Worm (Caenorhabditis elegans) whole organism, L4 larva: ENCODE data around the gene fog-2.
A peak's percentile ranks its signal among the peaks of the same experiment; 100 is the strongest.

Experiments used
- F26F4.8 ChIP-seq: fragments of 200-800 bp; sonication (Bioruptor generic); conservative IDR thresholded peaks from 2 replicates; pipeline ENCODE4 v1.3.6; 2022; ENCODE audit warnings: missing genetic modification characterization, missing compliant biosample characterization
- F44E2.7 ChIP-seq: fragments of 200-800 bp; sonication (Bioruptor generic); IDR thresholded peaks from 2 replicates; pipeline ENCODE4 v2.1.2; 2022; ENCODE audit warnings: missing genetic modification characterization, missing compliant biosample characterization
- aha-1 ChIP-seq: fragments of 150-350 bp; peaks from one replicate; lab custom pipeline; 2014; ENCODE audit warnings: missing biosample characterization, missing genetic modification characterization
- arid-1 ChIP-seq: fragments of 200-800 bp; sonication (Bioruptor generic); conservative IDR thresholded peaks from 2 replicates; pipeline ENCODE4 v1.3.6; 2022; ENCODE audit warnings: missing genetic modification reagents, missing genetic modification characterization, missing compliant biosample characterization
- ceh-20 ChIP-seq: fragments of 200-800 bp; sonication (Bioruptor generic); IDR thresholded peaks from 2 replicates; pipeline ENCODE4 v1.3.6; 2022; ENCODE audit warnings: missing genetic modification reagents, missing genetic modification characterization, missing compliant biosample characterization
- ceh-82 ChIP-seq: sonication (generic microtip); optimal IDR thresholded peaks from 2 replicates; lab custom pipeline; 2017; ENCODE audit warnings: missing biosample characterization, missing genetic modification characterization
- daf-16 ChIP-seq, 3 experiments: sonication (generic microtip); optimal IDR thresholded peaks; 2 replicates each; lab custom pipeline; 2016 to 2017; ENCODE audit warnings: missing genetic modification characterization in 3 of 3, missing genetic modification reagents in 3 of 3, mild to moderate bottlenecking in 2 of 3, missing compliant biosample characterization in 2 of 3, missing biosample characterization in 1 of 3, moderate library complexity in 1 of 3
- daf-8 ChIP-seq: fragments of 200-800 bp; sonication (Bioruptor generic); IDR thresholded peaks from 2 replicates; pipeline ENCODE4 v1.3.6; 2022; ENCODE audit warnings: missing genetic modification characterization, missing compliant biosample characterization
- dmd-6 ChIP-seq: fragments of 200-800 bp; sonication (Bioruptor generic); IDR thresholded peaks from 2 replicates; pipeline ENCODE4 v1.3.6; 2022; ENCODE audit warnings: missing genetic modification reagents, missing genetic modification characterization, missing compliant biosample characterization
- dmd-9 ChIP-seq: fragments of 200-800 bp; sonication (Bioruptor generic); IDR thresholded peaks from 2 replicates; pipeline ENCODE4 v1.3.6; 2022; ENCODE audit warnings: missing genetic modification reagents, missing genetic modification characterization, missing compliant biosample characterization
- dpl-1 ChIP-seq: fragments of 150-350 bp; optimal IDR thresholded peaks from 2 replicates; lab custom pipeline; 2014; ENCODE audit warnings: missing biosample characterization, missing genetic modification reagents, missing genetic modification characterization
- duxl-1 ChIP-seq: sonication (generic microtip); optimal IDR thresholded peaks from 2 replicates; lab custom pipeline; 2016; ENCODE audit warnings: mild to moderate bottlenecking, missing genetic modification characterization, moderate library complexity, missing compliant biosample characterization; ENCODE audit not compliant: poor library complexity
- dve-1 ChIP-seq: sonication (generic microtip); optimal IDR thresholded peaks from 2 replicates; lab custom pipeline; 2017; ENCODE audit warnings: antibody characterized with exemption, mild to moderate bottlenecking, missing genetic modification characterization, missing compliant biosample characterization; ENCODE audit not compliant: insufficient read depth
- egl-27 ChIP-seq: sonication (generic microtip); optimal IDR thresholded peaks from 3 replicates; lab custom pipeline; 2017; ENCODE audit warnings: missing biosample characterization, missing genetic modification reagents, missing genetic modification characterization
- egl-43 ChIP-seq: fragments of 200-800 bp; sonication (Bioruptor generic); IDR thresholded peaks from 2 replicates; pipeline ENCODE4 v1.3.6; 2022; ENCODE audit warnings: missing genetic modification reagents, missing genetic modification characterization, missing compliant biosample characterization
- fos-1 ChIP-seq: fragments of 150-350 bp; optimal IDR thresholded peaks from 2 replicates; lab custom pipeline; 2014; ENCODE audit warnings: missing biosample characterization, missing genetic modification characterization
- hif-1 ChIP-seq, 2 experiments: sonication (generic microtip); optimal IDR thresholded peaks; 2 replicates each; lab custom pipeline; 2016 to 2017; ENCODE audit warnings: missing compliant biosample characterization in 2 of 2, missing genetic modification characterization in 2 of 2, missing genetic modification reagents in 2 of 2, missing genotype in 2 of 2, mild to moderate bottlenecking in 1 of 2
- jun-1 ChIP-seq: fragments of 150-350 bp; optimal IDR thresholded peaks from 2 replicates; lab custom pipeline; 2014; ENCODE audit warnings: missing biosample characterization, missing genetic modification reagents, missing genetic modification characterization
- lim-7 ChIP-seq: fragments of 200-800 bp; sonication (Bioruptor generic); IDR thresholded peaks from 2 replicates; pipeline ENCODE4 v1.3.6; 2022; ENCODE audit warnings: missing genetic modification characterization, missing compliant biosample characterization
- lin-1 ChIP-seq: fragments of 200-800 bp; sonication (Bioruptor generic); IDR thresholded peaks from 2 replicates; pipeline ENCODE4 v1.3.6; 2022; ENCODE audit warnings: missing genetic modification reagents, missing genetic modification characterization, missing compliant biosample characterization
- lin-13 ChIP-seq: fragments of 150-350 bp; optimal IDR thresholded peaks from 2 replicates; lab custom pipeline; 2014; ENCODE audit warnings: missing biosample characterization, missing genetic modification reagents, missing genetic modification characterization
- lin-29 ChIP-seq: fragments of 200-800 bp; sonication (Bioruptor generic); IDR thresholded peaks from 2 replicates; pipeline ENCODE4 v1.3.6; 2022; ENCODE audit warnings: missing genetic modification reagents, missing genetic modification characterization, missing compliant biosample characterization
- lin-38 ChIP-seq: fragments of 200-800 bp; sonication (Bioruptor generic); IDR thresholded peaks from 2 replicates; pipeline ENCODE4 v1.3.6; 2022; ENCODE audit warnings: missing genetic modification reagents, missing genetic modification characterization, missing compliant biosample characterization
- lsy-2 ChIP-seq, 2 experiments: fragments of 150-350 bp in 1 of 2; sonication (generic microtip) in 1 of 2; optimal IDR thresholded peaks; 2 replicates each; lab custom pipeline; 2014 to 2017; ENCODE audit warnings: missing biosample characterization in 2 of 2, missing genetic modification characterization in 2 of 2
- madf-9 ChIP-seq: fragments of 200-800 bp; sonication (Bioruptor generic); conservative IDR thresholded peaks from 2 replicates; pipeline ENCODE4 v1.3.6; 2022; ENCODE audit warnings: missing genetic modification reagents, missing genetic modification characterization, missing compliant biosample characterization
- nhr-10 ChIP-seq: fragments of 150-350 bp; optimal IDR thresholded peaks from 2 replicates; lab custom pipeline; 2014; ENCODE audit warnings: missing biosample characterization, missing genetic modification characterization
- nhr-111 ChIP-seq: fragments of 200-800 bp; sonication (Bioruptor generic); optimal IDR thresholded peaks from 2 replicates; lab custom pipeline; 2018; ENCODE audit warnings: mild to moderate bottlenecking, missing genetic modification characterization, missing compliant biosample characterization
- nhr-237 ChIP-seq: sonication (generic microtip); optimal IDR thresholded peaks from 2 replicates; lab custom pipeline; 2017; ENCODE audit warnings: missing biosample characterization, missing genetic modification characterization
- nhr-48 ChIP-seq: sonication (generic microtip); optimal IDR thresholded peaks from 2 replicates; lab custom pipeline; 2016; ENCODE audit warnings: mild to moderate bottlenecking, missing genetic modification characterization, missing compliant biosample characterization
- nhr-76 ChIP-seq: fragments of 150-350 bp; optimal IDR thresholded peaks from 2 replicates; lab custom pipeline; 2014; ENCODE audit warnings: missing biosample characterization, missing genetic modification characterization
- pha-4 ChIP-seq, 2 experiments: fragments of 150-350 bp in 1 of 2; fragments of 200-800 bp in 1 of 2; sonication (Bioruptor generic) in 1 of 2; IDR thresholded peaks in 1 of 2; optimal IDR thresholded peaks in 1 of 2; 2 replicates each; pipeline versions ENCODE4 v1.3.6 to Lab custom; 2014 to 2022; ENCODE audit warnings: missing genetic modification characterization in 2 of 2, missing genetic modification reagents in 2 of 2, missing biosample characterization in 1 of 2, missing compliant biosample characterization in 1 of 2
- php-3 ChIP-seq: fragments of 200-800 bp; sonication (Bioruptor generic); IDR thresholded peaks from 2 replicates; pipeline ENCODE4 v1.3.6; 2022; ENCODE audit warnings: missing genetic modification reagents, missing genetic modification characterization, missing compliant biosample characterization
- pqm-1 ChIP-seq: sonication (generic microtip); optimal IDR thresholded peaks from 2 replicates; lab custom pipeline; 2017; ENCODE audit warnings: missing biosample characterization, missing genetic modification characterization
- set-16 ChIP-seq: fragments of 200-800 bp; sonication (Bioruptor generic); IDR thresholded peaks from 2 replicates; pipeline ENCODE4 v1.3.6; 2022; ENCODE audit warnings: missing genetic modification reagents, missing genetic modification characterization, missing compliant biosample characterization
- spr-1 ChIP-seq: sonication (generic microtip); optimal IDR thresholded peaks from 2 replicates; lab custom pipeline; 2016; ENCODE audit warnings: mild to moderate bottlenecking, missing genetic modification characterization, missing compliant biosample characterization
- unc-130 ChIP-seq: sonication (generic microtip); optimal IDR thresholded peaks from 2 replicates; lab custom pipeline; 2016; ENCODE audit warnings: missing genetic modification reagents, missing genetic modification characterization, missing compliant biosample characterization
- unc-62 ChIP-seq, 3 experiments: fragments of 150-350 bp in 1 of 3; sonication (generic microtip); optimal IDR thresholded peaks in 2 of 3; peaks in 1 of 3; 1 replicate in 1 of 3; 2 replicates in 2 of 3; lab custom pipeline; 2014 to 2017; ENCODE audit warnings: missing biosample characterization in 3 of 3, missing genetic modification characterization in 3 of 3, missing genetic modification reagents in 3 of 3, missing genotype in 1 of 3
- vab-7 ChIP-seq: fragments of 200-800 bp; sonication (Bioruptor generic); IDR thresholded peaks from 2 replicates; pipeline ENCODE4 v1.3.6; 2022; ENCODE audit warnings: missing genetic modification reagents, missing genetic modification characterization, missing compliant biosample characterization
- zfp-3 ChIP-seq: fragments of 200-800 bp; sonication (Bioruptor generic); conservative IDR thresholded peaks from 2 replicates; pipeline ENCODE4 v1.3.6; 2022; ENCODE audit warnings: missing genetic modification reagents, missing genetic modification characterization, missing compliant biosample characterization
- ztf-7 ChIP-seq: fragments of 150-350 bp; optimal IDR thresholded peaks from 2 replicates; lab custom pipeline; 2014; ENCODE audit warnings: missing biosample characterization, missing genetic modification characterization

Gene fog-2

DNA sequence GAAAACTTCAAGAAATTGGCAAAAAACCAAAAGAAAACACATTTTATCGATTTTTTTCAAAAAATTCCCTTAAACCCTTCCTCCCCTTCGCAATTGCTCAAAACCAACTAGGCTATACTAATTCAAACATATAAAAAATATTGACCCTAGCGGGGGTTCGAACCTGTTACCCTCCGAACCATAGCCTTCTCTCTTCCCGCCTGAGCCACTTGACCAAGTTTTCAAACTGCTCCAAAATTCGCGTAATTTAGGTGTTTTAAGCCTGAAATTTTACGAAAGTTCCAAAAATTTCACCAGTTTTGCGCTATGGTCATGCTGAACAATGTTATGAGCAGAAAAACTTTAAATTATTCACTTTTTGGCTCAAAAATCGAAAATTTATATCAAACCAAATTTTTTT, 35.4 kb downstream of the fog-2 start:
- TF ChIP-seq egl-27 (tag; lab: Kevin White, UChicago) (no peak), aha-1 (tag; lab: Kevin White, UChicago) (no peak), php-3 (0 out of 2 replicates have a peak, but pooled peaks have one; percentile 30), ceh-82 (tag; lab: Kevin White, UChicago) (no peak), hif-1 (tag; optimal IDR thresholded peaks at IDR 0.05; lab: Kevin White, UChicago) (no peak), arid-1 (GFP tag; lab: Robert Waterston, UW) (0 out of 2 replicates have a peak, but pooled peaks have one; percentile 25), lin-1 (0 out of 2 replicates have a peak, but pooled peaks have one; percentile 34), lim-7 (no peak), F26F4.8 (GFP tag; lab: Robert Waterston, UW) (0 out of 2 replicates have a peak, but pooled peaks have one; percentile 15), nhr-111 (GFP tag; lab: Kevin White, UChicago) (no peak), F44E2.7 (peak; percentile 72; the same call in 1 of the 2 replicates)
- TF ChIP-seq, all 104 proteins: peak for 5

DNA sequence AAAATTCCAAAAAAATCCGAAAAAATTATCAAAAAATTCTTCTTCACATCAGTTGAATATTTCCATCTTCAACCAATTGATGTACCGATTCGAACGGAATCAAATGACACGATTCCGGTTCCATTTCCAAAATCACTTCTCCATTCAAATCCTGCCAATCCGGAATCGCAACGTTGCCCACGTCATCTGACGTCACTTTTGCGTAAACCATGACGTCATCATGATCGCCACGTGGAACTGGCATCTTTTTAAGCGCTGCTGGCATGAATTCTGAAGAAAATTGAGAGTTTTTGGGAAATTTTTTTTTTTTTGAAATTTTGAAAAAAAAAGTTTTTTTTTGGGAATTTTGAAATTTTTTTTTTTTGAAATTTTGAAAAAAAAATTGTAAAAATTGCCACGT, 36.2 kb downstream of the fog-2 start:
- TF ChIP-seq madf-9 (GFP tag; lab: Robert Waterston, UW): no peak
- no peak for TF ChIP-seq php-3
- no peak for TF ChIP-seq daf-8
- TF ChIP-seq nhr-48: no peak
- TF ChIP-seq dpl-1 (GFP tag; lab: Kevin White, UChicago): no peak
- no peak for TF ChIP-seq jun-1
- no peak for TF ChIP-seq egl-43 (GFP tag; lab: Robert Waterston, UW)
- no peak for TF ChIP-seq nhr-237 (tag; lab: Kevin White, UChicago)
- no peak for TF ChIP-seq pqm-1 (tag; lab: Kevin White, UChicago)
- TF ChIP-seq ztf-7: no peak
- no peak for TF ChIP-seq lsy-2 (tag; optimal IDR thresholded peaks at IDR 0.05; lab: Kevin White, UChicago)

DNA sequence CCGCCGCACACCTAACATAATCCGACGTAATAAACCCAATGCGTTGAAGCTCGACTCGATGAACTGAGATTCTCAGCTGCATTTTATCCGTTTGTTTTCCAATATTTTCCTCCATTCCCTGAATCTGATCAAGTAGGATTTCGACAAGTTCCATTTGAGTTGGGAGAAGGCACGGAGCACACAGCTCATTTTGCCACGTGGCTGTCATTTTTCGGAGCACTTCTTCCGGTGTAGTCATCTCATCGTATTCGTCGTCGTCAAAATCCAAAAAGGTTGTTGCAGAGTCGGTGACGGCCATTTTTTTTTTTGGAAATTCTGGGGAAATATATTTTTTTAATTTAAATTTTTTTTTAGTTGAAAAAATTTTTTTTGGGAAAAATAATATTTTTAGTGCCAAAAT, 38.4 kb downstream of the fog-2 start, which contains the start of gene sld-5:
TSS of gene sld-5 (minus strand) at position 317 of the 400 bp plus-strand sequence.
- no peak for TF ChIP-seq zfp-3 (GFP tag; lab: Robert Waterston, UW)
- peak; percentile 93 for TF ChIP-seq aha-1 (tag; lab: Kevin White, UChicago)
- no peak for TF ChIP-seq hif-1 (tag; optimal IDR thresholded peaks at IDR 0.05; lab: Kevin White, UChicago)
- no peak for TF ChIP-seq pqm-1 (tag; lab: Kevin White, UChicago)
- TF ChIP-seq, all 104 proteins: peak for 1

DNA sequence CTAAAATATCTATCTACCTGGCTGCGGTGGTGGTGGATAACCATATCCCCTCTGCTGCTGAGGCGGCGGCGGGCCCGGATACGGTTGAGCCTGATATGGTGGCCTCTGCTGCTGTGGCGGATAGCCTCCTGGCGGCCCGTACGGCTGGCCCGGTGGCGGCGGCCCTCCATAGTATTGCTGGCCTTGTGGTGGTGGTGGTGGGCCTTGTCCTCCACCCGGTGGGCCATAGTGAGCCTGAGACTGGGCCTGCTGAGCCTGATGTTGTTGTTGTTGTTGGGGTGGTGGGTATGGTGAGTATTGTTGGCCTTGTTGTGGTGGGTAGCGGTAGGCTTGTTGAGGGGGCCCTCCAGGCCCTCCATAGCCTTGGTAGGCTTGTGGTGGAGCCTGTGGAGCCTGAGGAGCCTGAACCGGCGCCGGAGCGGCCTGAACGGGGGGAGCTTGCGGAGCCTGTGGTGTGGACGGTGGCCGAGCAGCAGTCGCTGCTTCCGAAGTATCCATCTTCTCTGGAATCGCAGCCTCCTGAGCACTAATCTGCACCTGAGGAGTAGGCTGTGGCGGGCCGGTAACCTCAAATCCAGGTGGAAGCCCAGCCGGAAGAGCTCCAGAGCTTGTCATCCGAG, 42.3 kb downstream of the fog-2 start:
- TF ChIP-seq ceh-20 (GFP tag; lab: Robert Waterston, UW) (no peak), F44E2.7 (peak; percentile 66; the same call in 1 of the 2 replicates), pha-4 (GFP tag; IDR thresholded peaks at IDR 0.05; lab: Robert Waterston, UW) (peak; percentile 28; the same call in 1 of the 2 replicates), pha-4 (tag; optimal IDR thresholded peaks at IDR 0.05; lab: Kevin White, UChicago) (no peak), lin-13 (GFP tag; lab: Kevin White, UChicago) (no peak), unc-62 (GFP tag; optimal IDR thresholded peaks at IDR 0.05 in 1 of 2; lab: Kevin White, UChicago) (peak in 1 of 2 experiments; percentile 18), unc-62 (tag; optimal IDR thresholded peaks at IDR 0.05; lab: Kevin White, UChicago) (no peak), F26F4.8 (GFP tag; lab: Robert Waterston, UW) (0 out of 2 replicates have a peak, but pooled peaks have one; percentile 8), set-16 (peak; percentile 97), nhr-76 (no peak), unc-130 (no peak)

DNA sequence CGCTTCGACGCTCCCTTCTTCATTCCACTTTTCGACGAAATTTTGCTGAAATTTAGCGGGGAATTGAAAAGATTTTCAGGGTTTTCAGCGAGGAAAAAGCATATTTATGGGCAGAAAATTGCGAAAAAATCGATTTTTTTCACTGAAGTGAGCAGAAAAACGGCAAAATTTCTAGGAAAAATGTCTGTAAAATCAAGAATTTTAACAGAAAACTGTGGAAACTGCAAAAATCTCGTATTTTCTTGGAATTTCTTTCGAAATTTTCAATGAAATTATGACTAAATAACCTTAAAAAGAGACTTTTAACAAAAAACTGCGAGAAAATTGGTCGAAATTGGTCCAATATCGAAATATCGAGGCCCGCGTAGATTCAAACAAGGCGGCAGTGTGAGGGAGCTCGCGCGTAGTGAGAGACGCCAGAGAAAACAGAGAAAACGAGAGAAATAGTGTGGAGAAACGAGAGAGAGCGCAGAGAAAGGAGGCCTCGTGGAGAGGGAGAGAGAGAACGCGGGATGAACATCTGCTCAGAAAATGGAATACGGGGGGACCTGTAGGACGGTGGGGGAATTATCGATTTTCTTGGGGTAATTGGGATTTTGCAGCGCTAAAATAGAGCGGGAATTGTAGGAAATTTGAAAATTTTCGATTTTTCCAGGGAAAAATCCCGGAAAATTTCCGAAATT, 50.5 kb downstream of the fog-2 start, which contains the start of gene swsn-1:
TSS of gene swsn-1 (minus strand) at position 51 of the 683 bp plus-strand sequence.
- TF ChIP-seq duxl-1 (no peak), dmd-6 (GFP tag; lab: Robert Waterston, UW) (0 out of 2 replicates have a peak, but pooled peaks have one; percentile 6), pqm-1 (tag; lab: Kevin White, UChicago) (no peak), madf-9 (GFP tag; lab: Robert Waterston, UW) (no peak), vab-7 (no peak), nhr-10 (tag; lab: Kevin White, UChicago) (no peak), lin-29 (GFP tag; lab: Robert Waterston, UW) (no peak), nhr-237 (tag; lab: Kevin White, UChicago) (no peak), daf-16 (GFP tag; optimal IDR thresholded peaks at IDR 0.05; lab: Kevin White, UChicago) (no peak), daf-16 (tag; optimal IDR thresholded peaks at IDR 0.05; lab: Kevin White, UChicago) (peak; percentile 21), fos-1 (tag; lab: Kevin White, UChicago) (no peak), dmd-9 (GFP tag; lab: Robert Waterston, UW) (no peak), dve-1 (tag; lab: Kevin White, UChicago) (peak; percentile 31), spr-1 (tag; lab: Kevin White, UChicago) (no peak), lin-38 (GFP tag; lab: Robert Waterston, UW) (peak; percentile 42; the same call in 1 of the 2 replicates)
